Fruit fly (Drosophila melanogaster) whole organism, embryonic: ENCODE measurements around the gene CG16775.

ENCODE experiments used
- Awh ChIP-seq: fragments of 200-800 bp; sonication (Bioruptor generic); IDR thresholded peaks from 2 replicates; pipeline ENCODE4, ENCODE4 v1.3.6; 2022; ENCODE audit warnings: missing biosample characterization, missing genetic modification characterization
- Bdp1 ChIP-seq: fragments of 200-800 bp; sonication (Bioruptor generic); optimal IDR thresholded peaks from 3 replicates; lab custom pipeline; 2016; ENCODE audit warnings: missing biosample characterization, missing genetic modification characterization
- CG10147 ChIP-seq: fragments of 200-800 bp; sonication (Bioruptor generic); optimal IDR thresholded peaks from 2 replicates; lab custom pipeline; 2019; ENCODE audit warnings: missing biosample characterization, mild to moderate bottlenecking, missing genetic modification characterization, moderate library complexity
- CG10274 ChIP-seq: fragments of 200-800 bp; sonication (Bioruptor generic); optimal IDR thresholded peaks from 3 replicates; lab custom pipeline; 2017; ENCODE audit warnings: missing biosample characterization, mild to moderate bottlenecking, missing genetic modification characterization
- CG11456 ChIP-seq: fragments of 200-800 bp; sonication (Bioruptor generic); IDR thresholded peaks from 3 replicates; pipeline ENCODE4 v1.3.6; 2022; ENCODE audit warnings: missing biosample characterization, missing genetic modification characterization
- CG12659 ChIP-seq: fragments of 200-800 bp; sonication (Bioruptor generic); optimal IDR thresholded peaks from 3 replicates; lab custom pipeline; 2017; ENCODE audit warnings: mild to moderate bottlenecking, missing biosample characterization, missing genetic modification reagents, missing genetic modification characterization
- CG13894 ChIP-seq: fragments of 200-800 bp; sonication (Bioruptor generic); optimal IDR thresholded peaks from 3 replicates; lab custom pipeline; 2018; ENCODE audit warnings: missing biosample characterization, mild to moderate bottlenecking, missing genetic modification characterization, moderate library complexity
- CG15514 ChIP-seq: fragments of 200-800 bp; sonication (Bioruptor generic); optimal IDR thresholded peaks from 3 replicates; lab custom pipeline; 2017; ENCODE audit warnings: missing biosample characterization, missing genetic modification characterization, mild to moderate bottlenecking, moderate library complexity, missing genetic modification reagents
- CG1602 ChIP-seq: fragments of 200-800 bp; sonication (Bioruptor generic); optimal IDR thresholded peaks from 3 replicates; lab custom pipeline; 2016; ENCODE audit warnings: missing biosample characterization, missing genetic modification characterization
- CG1647 ChIP-seq: fragments of 200-800 bp; sonication (Bioruptor generic); optimal IDR thresholded peaks from 3 replicates; lab custom pipeline; 2016; ENCODE audit warnings: missing biosample characterization, missing genetic modification characterization
- CG2120 ChIP-seq: fragments of 200-800 bp; sonication (Bioruptor generic); optimal IDR thresholded peaks from 3 replicates; lab custom pipeline; 2016; ENCODE audit warnings: missing biosample characterization, missing genetic modification characterization
- CG31224 ChIP-seq: fragments of 200-800 bp; sonication (Bioruptor generic); IDR thresholded peaks from 2 replicates; pipeline ENCODE4 v1.3.6; 2022; ENCODE audit warnings: missing biosample characterization, missing genetic modification characterization
- CG33213 ChIP-seq: fragments of 200-800 bp; sonication (Bioruptor generic); optimal IDR thresholded peaks from 3 replicates; lab custom pipeline; 2016; ENCODE audit warnings: missing biosample characterization, missing genetic modification characterization
- CG33557 ChIP-seq: fragments of 200-800 bp; sonication (Bioruptor generic); optimal IDR thresholded peaks from 2 replicates; lab custom pipeline; 2019; ENCODE audit warnings: missing biosample characterization, mild to moderate bottlenecking, missing genetic modification characterization, moderate library complexity
- CG34224 ChIP-seq: fragments of 200-800 bp; sonication (Bioruptor generic); IDR thresholded peaks from 3 replicates; pipeline ENCODE4 v1.3.6; 2022; ENCODE audit warnings: missing biosample characterization, missing genetic modification characterization; ENCODE audit not compliant: partially characterized antibody
- CG34376 ChIP-seq: fragments of 200-800 bp; sonication (Bioruptor generic); optimal IDR thresholded peaks from 2 replicates; lab custom pipeline; 2018; ENCODE audit warnings: missing biosample characterization, mild to moderate bottlenecking, missing genetic modification characterization
- CG4730 ChIP-seq: fragments of 200-800 bp; sonication (Bioruptor generic); IDR thresholded peaks from 2 replicates; pipeline ENCODE4 v1.3.6; 2022; ENCODE audit warnings: missing biosample characterization, missing genetic modification characterization
- CG5245 ChIP-seq: fragments of 200-800 bp; sonication (Bioruptor generic); optimal IDR thresholded peaks from 3 replicates; lab custom pipeline; 2016; ENCODE audit warnings: missing biosample characterization, missing genetic modification characterization
- CG5953 ChIP-seq: fragments of 200-800 bp; sonication (Bioruptor generic); IDR thresholded peaks from 2 replicates; pipeline ENCODE4 v1.3.6; 2022; ENCODE audit warnings: missing biosample characterization, missing genetic modification characterization
- CG7271 ChIP-seq: fragments of 200-800 bp; sonication (Bioruptor generic); optimal IDR thresholded peaks from 2 replicates; lab custom pipeline; 2018; ENCODE audit warnings: missing biosample characterization, mild to moderate bottlenecking, missing genetic modification characterization, moderate library complexity
- CG7839 ChIP-seq: fragments of 200-800 bp; sonication (Bioruptor generic); optimal IDR thresholded peaks from 3 replicates; lab custom pipeline; 2018; ENCODE audit warnings: missing biosample characterization, mild to moderate bottlenecking, missing genetic modification characterization, moderate library complexity
- CG9609 ChIP-seq: fragments of 200-800 bp; sonication (Bioruptor generic); optimal IDR thresholded peaks from 3 replicates; lab custom pipeline; 2016; ENCODE audit warnings: missing biosample characterization, missing genetic modification characterization
- CG9876 ChIP-seq: fragments of 200-800 bp; sonication (Bioruptor generic); optimal IDR thresholded peaks from 2 replicates; lab custom pipeline; 2016; ENCODE audit warnings: missing biosample characterization, missing genetic modification characterization
- CHES-1-like ChIP-seq: fragments of 200-800 bp; sonication (Bioruptor generic); optimal IDR thresholded peaks from 2 replicates; lab custom pipeline; 2016; ENCODE audit warnings: missing biosample characterization, missing genetic modification characterization
- HLH3B ChIP-seq: fragments of 200-800 bp; sonication (Bioruptor generic); IDR thresholded peaks from 2 replicates; pipeline ENCODE4 v1.3.6; 2022; ENCODE audit warnings: missing biosample characterization, missing genetic modification characterization
- Hr3 ChIP-seq: fragments of 200-800 bp; sonication (Bioruptor generic); optimal IDR thresholded peaks from 3 replicates; lab custom pipeline; 2016; ENCODE audit warnings: missing biosample characterization, missing genetic modification characterization
- Hr39 ChIP-seq: fragments of >200 bp; optimal IDR thresholded peaks from 2 replicates; lab custom pipeline; 2017
- Lpt ChIP-seq: fragments of >200 bp; optimal IDR thresholded peaks from 2 replicates; lab custom pipeline; 2018; ENCODE audit warnings: missing biosample characterization, missing genetic modification characterization
- Mad ChIP-seq: fragments of 200-800 bp; sonication (Bioruptor generic); optimal IDR thresholded peaks from 2 replicates; lab custom pipeline; 2016; ENCODE audit warnings: missing biosample characterization, missing genetic modification characterization
- Oli ChIP-seq: fragments of 200-800 bp; sonication (Bioruptor generic); optimal IDR thresholded peaks from 2 replicates; lab custom pipeline; 2018; ENCODE audit warnings: missing biosample characterization, mild to moderate bottlenecking, missing genetic modification characterization, moderate library complexity
- Opbp ChIP-seq: fragments of 200-800 bp; sonication (Bioruptor generic); IDR thresholded peaks from 3 replicates; pipeline ENCODE4 v1.3.6; 2022; ENCODE audit warnings: missing biosample characterization, missing genetic modification characterization; ENCODE audit not compliant: partially characterized antibody
- Rfx ChIP-seq: fragments of 200-800 bp; sonication (Bioruptor generic); IDR thresholded peaks from 2 replicates; pipeline ENCODE4 v1.3.6; 2022; ENCODE audit warnings: missing biosample characterization, missing genetic modification characterization
- Side ChIP-seq: fragments of 200-800 bp; sonication (Bioruptor generic); optimal IDR thresholded peaks from 2 replicates; lab custom pipeline; 2016; ENCODE audit warnings: missing biosample characterization, missing genetic modification characterization
- Usf ChIP-seq: fragments of 200-800 bp; sonication (Bioruptor generic); optimal IDR thresholded peaks from 2 replicates; lab custom pipeline; 2017; ENCODE audit warnings: missing genotype, missing biosample characterization, missing genetic modification characterization
- Vsx1 ChIP-seq: fragments of 200-800 bp; sonication (Bioruptor generic); optimal IDR thresholded peaks from 2 replicates; lab custom pipeline; 2017; ENCODE audit warnings: missing biosample characterization, mild to moderate bottlenecking, missing genetic modification characterization, missing genetic modification reagents
- Xrp1 ChIP-seq: fragments of 200-800 bp; sonication (Bioruptor generic); IDR thresholded peaks from 2 replicates; pipeline ENCODE4 v1.3.6; 2022; ENCODE audit warnings: missing biosample characterization, missing genetic modification characterization
- bcd ChIP-seq: fragments of 200-800 bp; sonication (Bioruptor generic); optimal IDR thresholded peaks from 2 replicates; lab custom pipeline; 2017; ENCODE audit warnings: missing biosample characterization, mild to moderate bottlenecking, missing genetic modification characterization
- chn ChIP-seq: fragments of 200-800 bp; sonication (Bioruptor generic); optimal IDR thresholded peaks from 2 replicates; lab custom pipeline; 2016; ENCODE audit warnings: missing biosample characterization, missing genetic modification characterization
- eyg ChIP-seq: fragments of 200-800 bp; sonication (Bioruptor generic); optimal IDR thresholded peaks from 3 replicates; lab custom pipeline; 2016; ENCODE audit warnings: missing biosample characterization, missing genetic modification characterization
- gro ChIP-seq: fragments of 200-800 bp; sonication (Bioruptor generic); optimal IDR thresholded peaks from 2 replicates; lab custom pipeline; 2016; ENCODE audit warnings: missing biosample characterization, missing genetic modification characterization
- ham ChIP-seq: fragments of 200-800 bp; sonication (Bioruptor generic); IDR thresholded peaks from 2 replicates; pipeline ENCODE4 v1.3.6; 2022; ENCODE audit warnings: missing biosample characterization, missing genetic modification characterization
- inv ChIP-seq: fragments of 200-800 bp; sonication (Bioruptor generic); IDR thresholded peaks from 2 replicates; pipeline ENCODE4 v1.3.6; 2022; ENCODE audit warnings: missing biosample characterization, missing genetic modification characterization; ENCODE audit not compliant: partially characterized antibody
- lbe ChIP-seq: fragments of 200-800 bp; sonication (Bioruptor generic); optimal IDR thresholded peaks from 2 replicates; lab custom pipeline; 2016; ENCODE audit warnings: missing biosample characterization, mild to moderate bottlenecking, missing genetic modification characterization
- lola ChIP-seq, 3 experiments: fragments of >200 bp in 2 of 3; fragments of 200-800 bp in 1 of 3; sonication (Bioruptor generic) in 1 of 3; optimal IDR thresholded peaks; 2 replicates each; lab custom pipeline; 2017 to 2019; ENCODE audit warnings: missing biosample characterization in 3 of 3, missing genetic modification characterization in 3 of 3, mild to moderate bottlenecking in 1 of 3, moderate library complexity in 1 of 3
- otp ChIP-seq: fragments of 200-800 bp; sonication (Bioruptor generic); IDR thresholded peaks from 3 replicates; pipeline ENCODE4, ENCODE4 v1.3.6; 2022; ENCODE audit warnings: missing biosample characterization, missing genetic modification characterization
- p53 ChIP-seq: fragments of 200-800 bp; sonication (Bioruptor generic); optimal IDR thresholded peaks from 2 replicates; lab custom pipeline; 2016; ENCODE audit warnings: missing biosample characterization, missing genetic modification characterization
- pnt ChIP-seq: fragments of 200-800 bp; sonication (Bioruptor generic); optimal IDR thresholded peaks from 3 replicates; lab custom pipeline; 2016; ENCODE audit warnings: missing biosample characterization, missing genetic modification characterization
- seq ChIP-seq: fragments of 200-800 bp; sonication (Bioruptor generic); IDR thresholded peaks from 2 replicates; pipeline ENCODE4 v1.3.6; 2022; ENCODE audit warnings: missing biosample characterization, missing genetic modification characterization
- tap ChIP-seq: fragments of 200-800 bp; optimal IDR thresholded peaks from 3 replicates; lab custom pipeline; 2019; ENCODE audit warnings: missing biosample characterization, mild to moderate bottlenecking, missing genetic modification characterization, moderate library complexity
- tna ChIP-seq: fragments of 200-800 bp; sonication (Bioruptor generic); IDR thresholded peaks from 2 replicates; pipeline ENCODE4 v1.3.6; 2022; ENCODE audit warnings: missing biosample characterization, missing genetic modification characterization; ENCODE audit not compliant: partially characterized antibody
- vvl ChIP-seq: fragments of 200-800 bp; sonication (Bioruptor generic); IDR thresholded peaks from 2 replicates; pipeline ENCODE4 v1.3.6; 2022; ENCODE audit warnings: missing biosample characterization, missing genetic modification characterization

The CG16775 gene

DNA sequence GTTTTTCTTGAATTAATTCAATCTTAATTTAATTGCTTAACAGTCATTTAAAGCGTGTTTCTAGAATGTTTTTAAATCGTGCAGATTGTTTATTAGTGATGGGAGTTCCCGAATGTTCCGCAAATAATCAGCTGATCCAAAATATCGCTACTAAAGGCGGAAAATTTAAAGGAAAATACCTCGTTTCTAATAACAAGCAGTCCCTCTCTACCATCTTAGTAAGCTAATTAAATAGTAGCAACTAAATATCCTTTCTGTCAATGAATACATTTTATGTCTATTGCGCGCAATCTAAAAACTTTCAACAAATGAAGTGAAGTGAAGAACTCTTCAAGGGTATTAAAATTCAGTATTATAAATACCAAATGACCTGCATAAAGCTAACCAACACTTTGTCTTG lies 26.0 kb upstream of the CG16775 start, which contains the start of gene CG5290 (continued):
- TF ChIP-seq Mad (GFP tag; lab: Kevin White, UChicago) (no peak), Oli (no peak), CG5953 (GFP tag; lab: Robert Waterston, UW) (no peak), gro (GFP tag; lab: Kevin White, UChicago) (peak; percentile 30), chn (GFP tag; lab: Kevin White, UChicago) (peak; percentile 6), Awh (GFP tag; lab: Robert Waterston, UW) (no peak), CG33557 (no peak), CG9876 (GFP tag; lab: Kevin White, UChicago) (no peak), inv (peak; percentile 52; the same call in 1 of the 2 replicates), eyg (GFP tag; lab: Kevin White, UChicago) (no peak), CG4730 (no peak), CG13894 (tag; lab: Kevin White, UChicago) (peak; percentile 30), tna (GFP tag; lab: Robert Waterston, UW) (no peak), lola (GFP tag; optimal IDR thresholded peaks at IDR 0.05; lab: Kevin White, UChicago) (no peak), CG9609 (GFP tag; lab: Kevin White, UChicago) (peak; percentile 1), CG2120 (peak; percentile 67), CG7839 (tag; lab: Kevin White, UChicago) (peak; percentile 9), CG12659 (GFP tag; lab: Kevin White, UChicago) (peak; percentile 46), CG10147 (GFP tag; lab: Kevin White, UChicago) (no peak), Vsx1 (GFP tag; lab: Kevin White, UChicago) (peak; percentile 59), Hr3 (GFP tag; lab: Kevin White, UChicago) (no peak), CG34224 (GFP tag; lab: Robert Waterston, UW) (0 out of 3 replicates have a peak, but pooled peaks have one; percentile 41), CG7271 (tag; lab: Kevin White, UChicago) (no peak), vvl (no peak), CG5245 (GFP tag; lab: Kevin White, UChicago) (no peak), otp (GFP tag; lab: Robert Waterston, UW) (no peak), Opbp (GFP tag; lab: Robert Waterston, UW) (no peak; the same call in 2 of the 3 replicates), CG1647 (no peak), tap (tag; lab: Kevin White, UChicago) (no peak), Rfx (GFP tag; lab: Robert Waterston, UW) (peak; percentile 26; the same call in 1 of the 2 replicates), Xrp1 (no peak), Usf (GFP tag; lab: Kevin White, UChicago) (no peak), CG1602 (peak; percentile 6), Lpt (GFP tag; lab: Kevin White, UChicago) (no peak), CG11456 (GFP tag; lab: Robert Waterston, UW) (no peak), Bdp1 (no peak), CG10274 (GFP tag; lab: Kevin White, UChicago) (no peak), pnt (GFP tag; lab: Kevin White, UChicago) (no peak), CG34376 (GFP tag; lab: Kevin White, UChicago) (no peak), CG33213 (GFP tag; lab: Kevin White, UChicago) (peak; percentile 34), ham (GFP tag; lab: Robert Waterston, UW) (no peak), seq (GFP tag; lab: Robert Waterston, UW) (no peak), Hr39 (lab: Kevin White, UChicago) (no peak), p53 (GFP tag; lab: Kevin White, UChicago) (no peak), CG31224 (GFP tag; lab: Robert Waterston, UW) (no peak), lbe (GFP tag; lab: Kevin White, UChicago) (no peak), CHES-1-like (GFP tag; lab: Kevin White, UChicago) (peak; percentile 17), Side (GFP tag; lab: Kevin White, UChicago) (no peak), bcd (GFP tag; lab: Kevin White, UChicago) (no peak), CG15514 (GFP tag; lab: Kevin White, UChicago) (peak; percentile 87), HLH3B (GFP tag; lab: Robert Waterston, UW) (no peak)
